Worm (Caenorhabditis elegans) whole organism, midembryonic: Measurements from ENCODE around the gene rbbp-5.

Experiments
- T22C8.4 ChIP-seq: fragments of 200-800 bp; sonication (Bioruptor generic); IDR thresholded peaks from 2 replicates; pipeline ENCODE4 v1.3.6; 2022; ENCODE audit warnings: missing genetic modification characterization, missing compliant biosample characterization
- cog-1 ChIP-seq: sonication (generic microtip); optimal IDR thresholded peaks from 2 replicates; lab custom pipeline; 2016; ENCODE audit warnings: missing genetic modification characterization, missing compliant biosample characterization
- flt-1 ChIP-seq: fragments of 200-800 bp; sonication (Bioruptor generic); IDR thresholded peaks from 2 replicates; pipeline ENCODE4 v1.3.6; 2022; ENCODE audit warnings: missing genetic modification characterization, missing compliant biosample characterization
- klf-2 ChIP-seq: fragments of 200-800 bp; sonication (Bioruptor generic); conservative IDR thresholded peaks from 2 replicates; pipeline ENCODE4 v1.3.6; 2022; ENCODE audit warnings: missing genetic modification reagents, missing genetic modification characterization, missing compliant biosample characterization
- med-1 ChIP-seq: sonication (generic microtip); optimal IDR thresholded peaks from 2 replicates; lab custom pipeline; 2017; ENCODE audit warnings: missing genetic modification characterization, mild to moderate bottlenecking, missing compliant biosample characterization, antibody characterized with exemption, missing genetic modification reagents; ENCODE audit not compliant: insufficient read depth
- ref-1 ChIP-seq: fragments of 200-800 bp; sonication (Bioruptor generic); conservative IDR thresholded peaks from 2 replicates; pipeline ENCODE4 v1.3.6; 2022; ENCODE audit warnings: missing genetic modification reagents, missing genetic modification characterization, missing compliant biosample characterization
- tab-1 ChIP-seq: fragments of 200-800 bp; sonication (Bioruptor generic); IDR thresholded peaks from 2 replicates; pipeline ENCODE4 v1.3.6; 2022; ENCODE audit warnings: missing genetic modification characterization, missing compliant biosample characterization
- ztf-23 ChIP-seq: fragments of 200-800 bp; sonication (Bioruptor generic); IDR thresholded peaks from 2 replicates; pipeline ENCODE4 v1.3.6; 2022; ENCODE audit warnings: missing genetic modification reagents, missing genetic modification characterization, missing compliant biosample characterization
- ztf-29 ChIP-seq: fragments of 200-800 bp; sonication (Bioruptor generic); IDR thresholded peaks from 2 replicates; pipeline ENCODE4 v1.3.6; 2022; ENCODE audit warnings: missing genetic modification reagents, missing genetic modification characterization, missing compliant biosample characterization

rbbp-5 gene

ce11 chrII:6138138-6138537, 40.5 kb downstream of the rbbp-5 start:
- no peak for TF ChIP-seq ztf-29 (GFP tag; lab: Robert Waterston, UW)
- TF ChIP-seq med-1, result no peak
- no peak for TF ChIP-seq flt-1 (GFP tag; lab: Robert Waterston, UW)
- TF ChIP-seq ref-1 (GFP tag; lab: Robert Waterston, UW), result no peak

- no peak for TF ChIP-seq ref-1 (GFP tag; lab: Robert Waterston, UW)
- no peak for TF ChIP-seq tab-1 (GFP tag; lab: Robert Waterston, UW)
- no peak for TF ChIP-seq ztf-29 (GFP tag; lab: Robert Waterston, UW)
Observed at ce11 chrII:6139484-6139883, 41.9 kb downstream of the rbbp-5 start.

DNA sequence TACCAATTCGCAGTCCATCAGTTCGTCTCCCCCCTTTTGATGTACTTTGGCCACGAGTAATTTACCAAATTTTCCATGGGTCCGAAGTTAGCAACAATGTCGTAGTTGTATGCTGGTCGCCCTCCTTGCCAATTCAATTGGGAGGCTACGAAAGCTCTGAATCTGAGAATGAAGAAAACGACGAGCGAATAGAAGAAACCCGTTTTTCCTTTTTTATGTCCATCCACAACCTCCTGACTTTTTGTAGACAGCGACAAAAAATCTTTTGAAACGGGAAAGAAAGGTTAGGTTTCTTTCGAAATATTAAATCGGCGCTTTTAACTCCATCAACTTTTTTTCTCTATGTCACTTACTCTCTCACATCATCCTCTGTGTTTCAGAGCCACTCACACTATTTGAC, 44.9 kb downstream of the rbbp-5 start:
- TF ChIP-seq cog-1 (tag; lab: Kevin White, UChicago), result no peak
- TF ChIP-seq flt-1 (GFP tag; lab: Robert Waterston, UW), result no peak
- no peak for TF ChIP-seq med-1
- TF ChIP-seq T22C8.4 (GFP tag; lab: Robert Waterston, UW), result no peak
- TF ChIP-seq ztf-23 (GFP tag; lab: Robert Waterston, UW), result no peak
- no peak for TF ChIP-seq ztf-29 (GFP tag; lab: Robert Waterston, UW)
- TF ChIP-seq ref-1 (GFP tag; lab: Robert Waterston, UW), result no peak
- no peak for TF ChIP-seq tab-1 (GFP tag; lab: Robert Waterston, UW)
- TF ChIP-seq klf-2 (GFP tag; lab: Robert Waterston, UW), result no peak

ce11 chrII:6147131-6147530, 49.5 kb downstream of the rbbp-5 start:
- no peak for TF ChIP-seq flt-1 (GFP tag; lab: Robert Waterston, UW)
- TF ChIP-seq ztf-23 (GFP tag; lab: Robert Waterston, UW), result no peak
- no peak for TF ChIP-seq ztf-29 (GFP tag; lab: Robert Waterston, UW)
- no peak for TF ChIP-seq tab-1 (GFP tag; lab: Robert Waterston, UW)
- TF ChIP-seq med-1, result no peak
- TF ChIP-seq cog-1 (tag; lab: Kevin White, UChicago), result no peak
- TF ChIP-seq ref-1 (GFP tag; lab: Robert Waterston, UW), result no peak

DNA sequence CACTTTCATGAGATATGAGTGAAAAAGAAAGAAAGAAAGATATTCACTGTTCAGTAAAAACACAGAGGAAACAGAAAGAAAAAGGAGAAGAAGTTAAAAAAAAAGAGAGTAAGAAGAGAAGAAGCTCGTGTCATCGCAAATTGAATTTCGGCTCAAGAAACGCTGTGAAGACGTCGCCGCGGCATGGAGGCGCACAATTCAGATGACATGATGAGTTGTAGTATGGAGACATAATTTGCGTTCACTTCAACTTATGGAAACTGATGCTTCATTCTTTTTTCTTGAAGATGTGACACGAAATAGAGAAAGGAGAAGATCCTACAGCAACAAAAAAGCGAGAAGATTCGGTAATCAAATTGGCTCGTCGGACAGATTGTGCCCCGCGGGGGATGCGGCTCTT, 50.7 kb downstream of the rbbp-5 start:
- TF ChIP-seq klf-2 (GFP tag; lab: Robert Waterston, UW), result no peak
- TF ChIP-seq cog-1 (tag; lab: Kevin White, UChicago), result no peak
- TF ChIP-seq ztf-23 (GFP tag; lab: Robert Waterston, UW), result no peak
- no peak for TF ChIP-seq tab-1 (GFP tag; lab: Robert Waterston, UW)
- TF ChIP-seq T22C8.4 (GFP tag; lab: Robert Waterston, UW), result no peak
- no peak for TF ChIP-seq med-1
- no peak for TF ChIP-seq ref-1 (GFP tag; lab: Robert Waterston, UW)
- TF ChIP-seq ztf-29 (GFP tag; lab: Robert Waterston, UW), result no peak
- no peak for TF ChIP-seq flt-1 (GFP tag; lab: Robert Waterston, UW)
